Fruit fly (Drosophila melanogaster): ENCODE data around the gene CG33271.

The CG33271 gene

dm6 chr3L:11587720-11588580 is 10.7 kb upstream of the CG33271 start, which contains the start of gene rt (continued):
- TF ChIP-seq CG5180 (GFP tag; optimal IDR thresholded peaks at IDR 0.05), result no peak
- peak; percentile 31 for TF ChIP-seq CG30431 (GFP tag; optimal IDR thresholded peaks at IDR 0.05)
- no peak for TF ChIP-seq maf-S (GFP tag; optimal IDR thresholded peaks at IDR 0.05)
- TF ChIP-seq CG14965 (GFP tag; optimal IDR thresholded peaks at IDR 0.05; ENCODE audit: borderline replicate concordance), result no peak
- TF ChIP-seq CG13123 (GFP tag; optimal IDR thresholded peaks at IDR 0.05), result no peak
- peak; percentile 5 for TF ChIP-seq jing (GFP tag; optimal IDR thresholded peaks at IDR 0.05)
- no peak for TF ChIP-seq CG15514 (GFP tag; optimal IDR thresholded peaks at IDR 0.05)
- peak; percentile 97 for TF ChIP-seq CG4707 (GFP tag; optimal IDR thresholded peaks at IDR 0.05)
- TF ChIP-seq gcm (GFP tag; optimal IDR thresholded peaks at IDR 0.05), result peak; percentile 68
- TF ChIP-seq ab (GFP tag; optimal IDR thresholded peaks at IDR 0.05), result no peak
- peak; percentile 30; the same call in 1 of the 2 replicates for TF ChIP-seq H2.0 (GFP tag; IDR thresholded peaks at IDR 0.05)
- peak; percentile 8 for TF ChIP-seq CG11723 (GFP tag; optimal IDR thresholded peaks at IDR 0.05)
- TF ChIP-seq Meics (GFP tag; optimal IDR thresholded peaks at IDR 0.05), result peak; percentile 29
- no peak for TF ChIP-seq Dbx (GFP tag; IDR thresholded peaks at IDR 0.05)
- 0 out of 2 replicates have a peak, but pooled peaks have one; percentile 20 for TF ChIP-seq Adf1 (GFP tag; IDR thresholded peaks at IDR 0.05)
- TF ChIP-seq Hsf (GFP tag; optimal IDR thresholded peaks at IDR 0.05), result peak; percentile 63
- no peak for TF ChIP-seq CG6175 (GFP tag; IDR thresholded peaks at IDR 0.05)
- 0 out of 3 replicates have a peak, but pooled peaks have one; percentile 30 for TF ChIP-seq CG14860 (GFP tag; IDR thresholded peaks at IDR 0.05; ENCODE audit: partially characterized antibody)
- TF ChIP-seq CG12104 (GFP tag; optimal IDR thresholded peaks at IDR 0.05), result no peak
- peak; percentile 75 for TF ChIP-seq Xrp1 (GFP tag; IDR thresholded peaks at IDR 0.05)
- TF ChIP-seq pan (optimal IDR thresholded peaks at IDR 0.05), result no peak
- no peak for TF ChIP-seq pan (GFP tag; optimal IDR thresholded peaks at IDR 0.05 in 1 of 2, IDR thresholded peaks at IDR 0.05 in 1 of 2)
- no peak for TF ChIP-seq CG2889 (GFP tag; IDR thresholded peaks at IDR 0.05)
- no peak for TF ChIP-seq CG1647 (GFP tag; optimal IDR thresholded peaks at IDR 0.05)
- no peak for TF ChIP-seq CG16813 (GFP tag; IDR thresholded peaks at IDR 0.05; ENCODE audit: partially characterized antibody)
- TF ChIP-seq CG14441 (GFP tag; IDR thresholded peaks at IDR 0.05), result no peak
- TF ChIP-seq Antp (GFP tag; optimal IDR thresholded peaks at IDR 0.05), result no peak
- TF ChIP-seq CG10543 (GFP tag; optimal IDR thresholded peaks at IDR 0.05), result no peak
- TF ChIP-seq CG7372 (GFP tag; IDR thresholded peaks at IDR 0.05), result no peak
- no peak for TF ChIP-seq CG43689 (GFP tag; IDR thresholded peaks at IDR 0.05)
- peak; percentile 56 for TF ChIP-seq CG1529 (GFP tag; optimal IDR thresholded peaks at IDR 0.05)
- TF ChIP-seq fru (optimal IDR thresholded peaks at IDR 0.05), result no peak
- TF ChIP-seq CG31365 (tag; optimal IDR thresholded peaks at IDR 0.05), result no peak
- no peak for TF ChIP-seq CG5245 (GFP tag; optimal IDR thresholded peaks at IDR 0.05)
- TF ChIP-seq CG1603 (tag; optimal IDR thresholded peaks at IDR 0.05), result peak; percentile 58
- no peak for TF ChIP-seq chm (GFP tag; IDR thresholded peaks at IDR 0.05)
- TF ChIP-seq CG12744 (GFP tag; optimal IDR thresholded peaks at IDR 0.05), result no peak
- no peak for TF ChIP-seq bowl (GFP tag; IDR thresholded peaks at IDR 0.05)
- TF ChIP-seq CG5953 (GFP tag; IDR thresholded peaks at IDR 0.05), result peak; percentile 37; the same call in 1 of the 2 replicates
- TF ChIP-seq peb (GFP tag; IDR thresholded peaks at IDR 0.05), result peak; percentile 45; the same call in 1 of the 2 replicates
- TF ChIP-seq CG17359 (tag; optimal IDR thresholded peaks at IDR 0.05), result peak; percentile 31
- no peak for TF ChIP-seq run (tag; optimal IDR thresholded peaks at IDR 0.05)
- peak; percentile 58 for TF ChIP-seq CG7556 (GFP tag; optimal IDR thresholded peaks at IDR 0.05)
- no peak for TF ChIP-seq CG34224 (GFP tag; IDR thresholded peaks at IDR 0.05; ENCODE audit: partially characterized antibody)
- TF ChIP-seq repo (GFP tag; optimal IDR thresholded peaks at IDR 0.05), result no peak
- no peak for TF ChIP-seq h (optimal IDR thresholded peaks at IDR 0.05)
- no peak for TF ChIP-seq CG14050 (GFP tag; IDR thresholded peaks at IDR 0.05)
- peak; percentile 77 for TF ChIP-seq Drgx (GFP tag; IDR thresholded peaks at IDR 0.05)
- peak; percentile 15 for TF ChIP-seq Blimp-1 (GFP tag; optimal IDR thresholded peaks at IDR 0.05)
- TF ChIP-seq Awh (GFP tag; IDR thresholded peaks at IDR 0.05), result no peak; the same call in 1 of the 2 replicates

Measured in whole organism, embryonic.